Fruit fly (Drosophila melanogaster): ENCODE measurements around the gene hyx.

Gene hyx

DNA sequence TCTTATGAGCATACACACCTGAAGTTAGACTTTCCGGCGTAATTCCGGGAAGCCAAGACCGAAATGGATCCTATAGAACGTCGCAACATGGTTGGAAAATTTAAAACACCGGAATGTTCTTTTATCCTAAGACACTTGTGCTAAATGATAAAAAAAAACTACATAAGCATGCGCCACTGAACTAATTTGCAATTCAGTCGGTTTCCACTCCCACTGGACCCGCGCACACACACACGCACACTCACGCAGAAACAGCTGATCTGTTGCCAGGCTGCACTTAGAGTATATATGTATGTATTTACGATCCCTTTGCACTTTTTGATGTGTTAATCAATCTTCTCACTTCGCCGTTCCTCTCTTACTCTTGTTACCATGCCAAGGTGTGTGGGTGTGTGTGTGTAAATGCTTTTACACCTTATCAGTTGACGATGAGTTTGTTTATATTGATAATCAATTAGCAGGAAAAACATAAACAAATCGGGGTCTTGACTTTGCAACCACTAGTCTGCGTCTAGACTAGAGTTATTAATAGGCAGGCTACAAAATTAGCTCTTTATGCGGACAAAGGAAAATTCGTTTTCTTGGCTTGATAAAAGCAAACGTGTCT is 10.0 kb downstream of the hyx start, which contains the start of gene Mst85C (continued):
- TF ChIP-seq stwl (tag; optimal IDR thresholded peaks at IDR 0.05) (no peak), cwo (GFP tag; optimal IDR thresholded peaks at IDR 0.05) (no peak), YL-1 (GFP tag; optimal IDR thresholded peaks at IDR 0.05) (peak; percentile 15), gcm (GFP tag; optimal IDR thresholded peaks at IDR 0.05) (no peak), CG15479 (GFP tag; optimal IDR thresholded peaks at IDR 0.05) (peak; percentile 62), CG14667 (GFP tag; IDR thresholded peaks at IDR 0.05) (no peak), fru (optimal IDR thresholded peaks at IDR 0.05) (no peak), Hey (tag; optimal IDR thresholded peaks at IDR 0.05) (no peak), CG18619 (GFP tag; optimal IDR thresholded peaks at IDR 0.05) (no peak), ranshi (GFP tag; IDR thresholded peaks at IDR 0.05) (no peak), cg (GFP tag; optimal IDR thresholded peaks at IDR 0.05) (peak; percentile 86), ATbp (GFP tag; optimal IDR thresholded peaks at IDR 0.05) (no peak), bsh (GFP tag; optimal IDR thresholded peaks at IDR 0.05) (no peak), wek (GFP tag; optimal IDR thresholded peaks at IDR 0.05) (no peak), CG12769 (tag; optimal IDR thresholded peaks at IDR 0.05) (peak; percentile 40), gce (GFP tag; IDR thresholded peaks at IDR 0.05) (no peak), Atf-2 (GFP tag; optimal IDR thresholded peaks at IDR 0.05) (no peak), jumu (GFP tag; optimal IDR thresholded peaks at IDR 0.05) (no peak), CG31365 (tag; optimal IDR thresholded peaks at IDR 0.05) (peak; percentile 23), CG11456 (GFP tag; IDR thresholded peaks at IDR 0.05) (no peak), CG2116 (GFP tag; optimal IDR thresholded peaks at IDR 0.05) (no peak), CG10654 (GFP tag; optimal IDR thresholded peaks at IDR 0.05) (no peak), CG6689 (GFP tag; IDR thresholded peaks at IDR 0.05) (no peak), MESR4 (GFP tag; optimal IDR thresholded peaks at IDR 0.05) (peak; percentile 62), Side (GFP tag; optimal IDR thresholded peaks at IDR 0.05) (no peak), CG3065 (GFP tag; optimal IDR thresholded peaks at IDR 0.05) (no peak), tgo (GFP tag; IDR thresholded peaks at IDR 0.05) (no peak), nau (GFP tag; optimal IDR thresholded peaks at IDR 0.05) (peak; percentile 21), CG11504 (tag; optimal IDR thresholded peaks at IDR 0.05) (no peak), tio (GFP tag; optimal IDR thresholded peaks at IDR 0.05) (no peak), Blimp-1 (GFP tag; optimal IDR thresholded peaks at IDR 0.05) (peak; percentile 20), ab (GFP tag; optimal IDR thresholded peaks at IDR 0.05) (no peak), eve (GFP tag; optimal IDR thresholded peaks at IDR 0.05) (no peak), h (optimal IDR thresholded peaks at IDR 0.05) (no peak), crp (GFP tag; optimal IDR thresholded peaks at IDR 0.05) (peak in 1 of 2 experiments; percentile 50), MTF-1 (GFP tag; optimal IDR thresholded peaks at IDR 0.05; ENCODE audit: borderline replicate concordance) (no peak), CG30403 (GFP tag; optimal IDR thresholded peaks at IDR 0.05) (no peak), Hand (GFP tag; optimal IDR thresholded peaks at IDR 0.05) (no peak), lola (GFP tag; optimal IDR thresholded peaks at IDR 0.05) (no peak), p53 (GFP tag; optimal IDR thresholded peaks at IDR 0.05) (no peak), CG13123 (GFP tag; optimal IDR thresholded peaks at IDR 0.05) (no peak), CG4707 (GFP tag; optimal IDR thresholded peaks at IDR 0.05) (peak; percentile 20), zen2 (GFP tag; IDR thresholded peaks at IDR 0.05; ENCODE audit: partially characterized antibody) (no peak), kni (GFP tag; optimal IDR thresholded peaks at IDR 0.05) (peak; percentile 73), usp (GFP tag; optimal IDR thresholded peaks at IDR 0.05) (no peak), CG4328 (GFP tag; optimal IDR thresholded peaks at IDR 0.05) (no peak), HLH3B (GFP tag; IDR thresholded peaks at IDR 0.05) (no peak), ssp (GFP tag; IDR thresholded peaks at IDR 0.05) (no peak), CG31441 (GFP tag; IDR thresholded peaks at IDR 0.05) (no peak), dpn (GFP tag; optimal IDR thresholded peaks at IDR 0.05) (no peak)
